Fruit fly (Drosophila melanogaster) whole organism: ENCODE measurements around the gene Svil.

Source experiments
- CG8478 ChIP-seq: fragments of >200 bp; optimal IDR thresholded peaks from 2 replicates; lab custom pipeline; 2018; ENCODE audit warnings: inconsistent platforms
- Dll ChIP-seq: fragments of >200 bp; optimal IDR thresholded peaks from 2 replicates; lab custom pipeline; 2017
- EcR ChIP-seq, 2 experiments: fragments of >200 bp; optimal IDR thresholded peaks; 2 replicates each; lab custom pipeline; 2017; ENCODE audit warnings: missing biosample characterization in 2 of 2, missing genetic modification characterization in 2 of 2, missing genetic modification reagents in 2 of 2
- pan ChIP-seq: fragments of >200 bp; optimal IDR thresholded peaks from 2 replicates; lab custom pipeline; 2017
- psq ChIP-seq: fragments of >200 bp; optimal IDR thresholded peaks from 2 replicates; lab custom pipeline; 2017
- usp ChIP-seq: fragments of >200 bp; optimal IDR thresholded peaks from 2 replicates; lab custom pipeline; 2017; ENCODE audit warnings: missing biosample characterization, missing genetic modification characterization, mixed read lengths

Gene Svil

dm6 chr3L:2457557-2458240, 80.2 kb downstream of the Svil start:
- no peak for TF ChIP-seq CG8478
- TF ChIP-seq psq (lab: Kevin White, UChicago) = no peak
- no peak for TF ChIP-seq usp (GFP tag; lab: Kevin White, UChicago)
- no peak for TF ChIP-seq pan (lab: Kevin White, UChicago)
- TF ChIP-seq Dll (lab: Kevin White, UChicago) = no peak
- no peak for TF ChIP-seq EcR (GFP tag; optimal IDR thresholded peaks at IDR 0.05; lab: Kevin White, UChicago)

dm6 chr3L:2458763-2459162, 81.3 kb downstream of the Svil start:
- TF ChIP-seq Dll (lab: Kevin White, UChicago) (no peak), pan (lab: Kevin White, UChicago) (no peak), usp (GFP tag; lab: Kevin White, UChicago) (no peak)

DNA sequence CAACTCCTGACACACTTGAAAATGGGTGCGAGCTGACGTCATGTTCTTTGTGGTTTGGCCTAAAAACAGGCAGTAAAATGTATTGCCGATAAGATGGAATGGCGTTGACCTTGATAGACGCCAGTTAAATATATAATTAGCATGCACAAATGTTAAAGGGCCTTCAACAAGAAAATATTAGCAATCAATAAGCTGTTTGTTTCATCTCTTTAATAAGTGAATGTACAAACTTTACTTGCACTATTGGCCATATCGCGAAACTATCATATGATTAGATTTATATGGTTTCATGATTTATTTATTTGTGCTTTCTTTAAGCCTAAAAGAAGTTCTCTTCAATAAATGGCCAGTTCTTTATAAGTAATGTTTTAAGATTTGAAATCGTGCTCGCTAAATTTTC, 84.6 kb downstream of the Svil start:
- TF ChIP-seq psq (lab: Kevin White, UChicago) (no peak), Dll (lab: Kevin White, UChicago) (no peak), pan (lab: Kevin White, UChicago) (no peak), EcR (GFP tag; optimal IDR thresholded peaks at IDR 0.05; lab: Kevin White, UChicago) (no peak), CG8478 (no peak), usp (GFP tag; lab: Kevin White, UChicago) (no peak)

- TF ChIP-seq usp (GFP tag; lab: Kevin White, UChicago) (no peak), psq (lab: Kevin White, UChicago) (no peak), pan (lab: Kevin White, UChicago) (no peak), EcR (GFP tag; optimal IDR thresholded peaks at IDR 0.05; lab: Kevin White, UChicago) (peak in 1 of 2 experiments; percentile 10)
Observed at dm6 chr3L:2466411-2467015, 89.1 kb downstream of the Svil start.

- TF ChIP-seq pan (lab: Kevin White, UChicago) (no peak), EcR (GFP tag; optimal IDR thresholded peaks at IDR 0.05; lab: Kevin White, UChicago) (no peak), psq (lab: Kevin White, UChicago) (no peak), Dll (lab: Kevin White, UChicago) (no peak), usp (GFP tag; lab: Kevin White, UChicago) (no peak), CG8478 (no peak)
Observed at dm6 chr3L:2467424-2467838, 90.0 kb downstream of the Svil start.

- TF ChIP-seq Dll (lab: Kevin White, UChicago) = no peak
- TF ChIP-seq EcR (GFP tag; optimal IDR thresholded peaks at IDR 0.05; lab: Kevin White, UChicago) = peak in 1 of 2 experiments; percentile 21
- no peak for TF ChIP-seq pan (lab: Kevin White, UChicago)
Observed at dm6 chr3L:2468509-2468908, 91.1 kb downstream of the Svil start.

DNA sequence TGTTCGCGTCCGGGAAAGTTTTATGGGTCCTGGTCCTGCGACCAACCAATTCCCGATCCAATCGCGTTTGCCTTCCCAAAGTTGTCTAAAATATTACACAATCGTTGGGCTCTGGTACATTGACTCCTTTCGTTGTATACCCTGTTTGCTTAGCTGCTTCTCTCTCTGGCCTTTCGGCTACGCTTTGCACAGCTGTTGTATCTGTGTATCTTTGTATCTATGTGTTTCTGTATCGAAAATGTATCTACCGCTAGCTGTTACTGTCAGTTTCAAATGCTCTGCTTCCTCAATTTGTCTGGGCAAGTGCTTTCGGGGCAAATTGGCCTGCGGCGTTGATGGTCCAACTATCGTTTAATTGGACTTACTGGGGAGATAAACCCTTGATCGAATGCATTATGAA, 92.2 kb downstream of the Svil start:
- TF ChIP-seq EcR (GFP tag; optimal IDR thresholded peaks at IDR 0.05; lab: Kevin White, UChicago) (no peak), psq (lab: Kevin White, UChicago) (no peak), usp (GFP tag; lab: Kevin White, UChicago) (no peak), pan (lab: Kevin White, UChicago) (no peak), Dll (lab: Kevin White, UChicago) (no peak), CG8478 (no peak)

dm6 chr3L:2470735-2471395, 93.4 kb downstream of the Svil start:
- TF ChIP-seq usp (GFP tag; lab: Kevin White, UChicago) (no peak), psq (lab: Kevin White, UChicago) (no peak), Dll (lab: Kevin White, UChicago) (no peak), EcR (GFP tag; optimal IDR thresholded peaks at IDR 0.05; lab: Kevin White, UChicago) (peak in 1 of 2 experiments; percentile 62), pan (lab: Kevin White, UChicago) (no peak), CG8478 (no peak)

DNA sequence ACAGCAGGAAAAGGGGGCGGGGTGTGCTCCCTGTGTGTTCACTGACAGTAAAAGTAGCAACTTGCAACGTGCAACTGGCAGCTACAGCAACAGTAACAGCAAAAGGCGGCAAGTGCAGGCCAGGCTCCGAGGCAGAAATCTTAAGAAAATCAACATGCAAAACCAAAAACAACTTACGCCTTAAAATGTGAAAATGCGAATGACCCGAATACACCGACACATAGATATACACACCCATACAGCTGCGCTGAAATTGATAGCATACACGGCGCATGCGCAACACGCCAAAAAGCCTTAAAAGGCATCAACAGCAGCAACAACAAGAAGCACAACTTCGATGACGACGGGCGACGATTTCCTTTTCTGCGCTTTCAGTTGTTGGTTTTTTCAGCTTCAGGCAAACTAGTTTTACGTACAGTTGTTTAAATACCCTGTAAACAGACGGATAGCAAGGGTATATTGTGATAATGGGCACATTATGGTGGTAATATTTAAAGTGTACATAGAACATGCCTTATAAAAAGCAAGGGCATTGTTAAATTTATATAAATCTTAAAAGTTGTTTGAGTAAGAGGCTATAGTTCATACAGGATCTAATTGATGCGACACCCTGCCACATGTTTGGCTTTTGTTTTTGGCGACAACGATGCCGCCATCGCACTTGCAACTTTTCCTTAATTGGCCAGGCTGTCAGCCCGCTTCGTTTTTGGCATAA, 95.0 kb downstream of the Svil start:
- TF ChIP-seq CG8478 (no peak), pan (lab: Kevin White, UChicago) (peak; percentile 68), Dll (lab: Kevin White, UChicago) (no peak), psq (lab: Kevin White, UChicago) (no peak), EcR (GFP tag; optimal IDR thresholded peaks at IDR 0.05; lab: Kevin White, UChicago) (peak in 1 of 2 experiments; percentile 51), usp (GFP tag; lab: Kevin White, UChicago) (no peak)

DNA sequence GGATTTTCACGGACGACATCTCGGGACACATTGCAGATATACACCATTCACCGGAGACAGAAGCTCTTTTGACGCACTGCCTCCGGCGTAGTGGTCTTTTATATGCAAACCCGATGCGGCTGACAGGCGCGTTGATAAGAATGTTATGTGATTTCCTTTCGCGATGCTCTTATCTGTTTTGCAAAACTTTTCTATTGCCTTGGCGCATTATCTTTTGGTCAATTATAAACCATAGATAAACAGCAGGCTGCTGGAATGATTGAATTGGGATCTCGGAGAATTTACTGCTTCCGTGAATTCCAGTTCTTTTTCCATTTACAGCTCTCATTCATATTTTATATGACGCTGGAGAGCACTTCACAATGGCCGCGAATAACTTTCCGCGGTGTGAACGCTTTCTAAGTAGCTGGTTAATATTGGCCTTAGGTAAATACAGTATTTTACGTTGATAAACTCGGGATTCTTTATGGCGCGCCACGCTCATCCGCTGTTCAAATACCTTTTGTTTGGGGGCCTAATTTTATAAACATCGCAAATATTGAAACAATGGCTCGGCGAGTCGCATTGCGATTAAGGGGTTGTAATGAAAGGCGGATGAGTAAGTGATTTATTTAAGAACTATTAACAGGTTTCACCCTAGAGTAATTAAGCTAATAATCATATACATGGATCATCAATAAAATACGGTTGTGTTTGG, 98.3 kb downstream of the Svil start, which contains the start of gene CG16762:
Gene CG16762 (minus strand): TSS at position 51 of the 697 bp plus-strand sequence.
- no peak for TF ChIP-seq psq (lab: Kevin White, UChicago)
- no peak for TF ChIP-seq pan (lab: Kevin White, UChicago)
- no peak for TF ChIP-seq CG8478
- no peak for TF ChIP-seq usp (GFP tag; lab: Kevin White, UChicago)
- no peak for TF ChIP-seq EcR (GFP tag; optimal IDR thresholded peaks at IDR 0.05; lab: Kevin White, UChicago)
- TF ChIP-seq Dll (lab: Kevin White, UChicago) = no peak
